Fruit fly (Drosophila melanogaster) whole organism: ENCODE results near the gene CG31710.

ENCODE experiments used
- CG8478 ChIP-seq: fragments of >200 bp; optimal IDR thresholded peaks from 2 replicates; lab custom pipeline; 2018; ENCODE audit warnings: inconsistent platforms
- Dll ChIP-seq: fragments of >200 bp; optimal IDR thresholded peaks from 2 replicates; lab custom pipeline; 2017
- psq ChIP-seq: fragments of >200 bp; optimal IDR thresholded peaks from 2 replicates; lab custom pipeline; 2017
- usp ChIP-seq: fragments of >200 bp; optimal IDR thresholded peaks from 2 replicates; lab custom pipeline; 2017; ENCODE audit warnings: missing biosample characterization, missing genetic modification characterization, mixed read lengths

DNA sequence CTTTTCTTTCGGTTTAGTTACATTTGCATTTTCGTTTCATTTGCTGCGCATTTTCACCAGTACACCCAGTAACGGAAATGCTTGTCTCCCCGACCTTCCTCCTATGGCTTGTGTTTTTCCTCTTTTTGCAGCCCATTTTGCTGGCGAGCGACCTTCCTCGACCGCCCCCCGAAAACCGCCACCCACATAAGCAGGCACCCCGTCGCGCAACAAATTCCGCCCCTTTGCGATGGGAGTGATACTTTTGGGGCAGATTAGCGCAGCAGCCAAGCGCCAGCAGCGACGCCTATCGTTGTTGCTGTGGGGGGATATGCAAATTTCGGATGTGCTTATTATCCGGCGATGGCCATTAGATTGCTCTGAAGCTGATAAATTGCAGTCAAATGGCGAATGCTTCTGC lies 32.5 kb downstream of the CG31710 start:
- TF ChIP-seq usp (GFP tag; lab: Kevin White, UChicago) = no peak
- no peak for TF ChIP-seq psq (lab: Kevin White, UChicago)
- no peak for TF ChIP-seq Dll
- no peak for TF ChIP-seq CG8478
